Fruit fly (Drosophila melanogaster): ENCODE data around the gene CG17294.

Gene CG17294

DNA sequence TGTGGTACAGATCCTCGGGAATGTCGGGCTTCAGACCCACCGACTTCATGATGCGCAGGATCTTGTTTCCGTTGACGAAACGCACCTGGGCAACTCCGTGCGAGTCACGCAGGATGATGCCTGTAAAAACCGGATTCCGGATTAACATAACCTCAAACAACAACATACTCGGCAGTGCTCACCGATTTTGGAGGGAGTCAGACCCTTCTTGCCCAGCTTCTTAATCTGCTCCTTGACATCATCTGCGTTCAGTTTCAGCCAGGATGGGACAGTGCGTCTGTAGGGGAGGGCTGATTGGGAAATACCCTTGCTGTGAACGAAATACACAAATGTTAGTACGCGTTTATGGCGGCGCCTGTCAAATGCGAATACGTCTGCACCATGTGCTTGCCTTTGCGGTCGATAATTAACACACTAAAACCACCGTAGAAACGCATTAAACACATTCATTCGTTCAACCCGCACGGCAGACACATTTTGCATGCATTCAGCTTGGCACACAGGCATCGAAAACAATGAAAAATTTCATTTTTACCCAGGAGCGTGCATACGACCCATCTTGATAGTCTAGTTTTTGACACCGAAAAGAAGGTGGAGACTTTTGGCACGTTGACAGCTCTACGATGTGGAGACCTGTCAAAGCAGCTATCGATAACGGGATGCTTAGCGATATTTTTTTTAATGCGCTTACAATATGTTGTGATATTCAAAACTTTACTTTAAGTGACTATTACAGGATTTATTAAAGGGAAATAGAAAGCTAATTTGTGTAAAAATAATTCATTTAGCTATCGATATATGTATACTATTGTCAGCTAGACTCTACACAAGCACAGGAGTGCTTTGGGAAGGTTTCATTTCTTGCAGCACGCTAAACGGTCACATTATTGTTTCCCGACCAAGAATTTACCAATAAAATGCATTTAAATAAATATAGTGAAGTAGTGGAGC lies 12.6 kb upstream of the CG17294 start, which contains the start of the genes RpS13 and CSN8 (continued):
- TF ChIP-seq bigmax (GFP tag; optimal IDR thresholded peaks at IDR 0.05) (peak; percentile 95), CG2199 (GFP tag; IDR thresholded peaks at IDR 0.05) (no peak), CG7963 (GFP tag; IDR thresholded peaks at IDR 0.05; ENCODE audit: partially characterized antibody) (peak; percentile 85), CG1647 (GFP tag; optimal IDR thresholded peaks at IDR 0.05) (no peak), luna (GFP tag; optimal IDR thresholded peaks at IDR 0.05) (no peak), Dip3 (GFP tag; optimal IDR thresholded peaks at IDR 0.05) (peak; percentile 7), Sry-δ (GFP tag; optimal IDR thresholded peaks at IDR 0.05) (peak; percentile 88), cg (GFP tag; optimal IDR thresholded peaks at IDR 0.05) (peak; percentile 16), CG6813 (GFP tag; optimal IDR thresholded peaks at IDR 0.05) (no peak), scrt (GFP tag; optimal IDR thresholded peaks at IDR 0.05) (peak; percentile 10), CG1603 (tag; optimal IDR thresholded peaks at IDR 0.05) (peak; percentile 62), bbx (GFP tag; IDR thresholded peaks at IDR 0.05; ENCODE audit: partially characterized antibody) (peak; percentile 91), CG17829 (tag; optimal IDR thresholded peaks at IDR 0.05) (peak; percentile 60), lilli (GFP tag; optimal IDR thresholded peaks at IDR 0.05) (no peak), CG18599 (GFP tag; optimal IDR thresholded peaks at IDR 0.05) (peak; percentile 20), Sry-β (GFP tag; optimal IDR thresholded peaks at IDR 0.05) (no peak), CG8359 (GFP tag; optimal IDR thresholded peaks at IDR 0.05; ENCODE audit: borderline replicate concordance) (peak; percentile 27), CG17568 (GFP tag; optimal IDR thresholded peaks at IDR 0.05) (peak; percentile 33), bsh (GFP tag; optimal IDR thresholded peaks at IDR 0.05) (peak in 1 of 2 experiments; percentile 7), CG17186 (GFP tag; optimal IDR thresholded peaks at IDR 0.05) (peak; percentile 65), twi (tag; optimal IDR thresholded peaks at IDR 0.05) (peak; percentile 35), zfh1 (GFP tag; IDR thresholded peaks at IDR 0.05) (no peak), dm (GFP tag; optimal IDR thresholded peaks at IDR 0.05) (peak; percentile 92), CG8478 (optimal IDR thresholded peaks at IDR 0.05) (no peak), gce (GFP tag; IDR thresholded peaks at IDR 0.05) (no peak), HLHmδ (GFP tag; optimal IDR thresholded peaks at IDR 0.05) (no peak), gcm (GFP tag; optimal IDR thresholded peaks at IDR 0.05) (peak; percentile 3), yki (optimal IDR thresholded peaks at IDR 0.05) (no peak), CG15601 (tag; optimal IDR thresholded peaks at IDR 0.05) (peak; percentile 31), hkb (optimal IDR thresholded peaks at IDR 0.05) (no peak), hkb (GFP tag; IDR thresholded peaks at IDR 0.05) (0 out of 2 replicates have a peak, but pooled peaks have one; percentile 12), pho (GFP tag; optimal IDR thresholded peaks at IDR 0.05) (peak; percentile 29), HLH4C (GFP tag; IDR thresholded peaks at IDR 0.05; ENCODE audit: partially characterized antibody) (peak; percentile 92), row (GFP tag; IDR thresholded peaks at IDR 0.05) (peak; percentile 49), NC2β (GFP tag; optimal IDR thresholded peaks at IDR 0.05) (peak; percentile 43), chm (GFP tag; IDR thresholded peaks at IDR 0.05) (0 out of 2 replicates have a peak, but pooled peaks have one; percentile 4), CG17802 (tag; optimal IDR thresholded peaks at IDR 0.05) (no peak), CG13296 (GFP tag; optimal IDR thresholded peaks at IDR 0.05) (peak; percentile 38), Chrac-16 (GFP tag; optimal IDR thresholded peaks at IDR 0.05) (no peak), fd102C (GFP tag; optimal IDR thresholded peaks at IDR 0.05) (no peak), CTCF (GFP tag; optimal IDR thresholded peaks at IDR 0.05) (peak; percentile 7), CG13424 (tag; optimal IDR thresholded peaks at IDR 0.05) (peak; percentile 5), Atf-2 (GFP tag; optimal IDR thresholded peaks at IDR 0.05) (no peak), zen (tag; optimal IDR thresholded peaks at IDR 0.05) (peak; percentile 36), abd-A (tag; optimal IDR thresholded peaks at IDR 0.05) (peak; percentile 35), B-H2 (GFP tag; optimal IDR thresholded peaks at IDR 0.05) (peak; percentile 14), tna (GFP tag; IDR thresholded peaks at IDR 0.05; ENCODE audit: partially characterized antibody) (peak; percentile 78), CG1529 (GFP tag; optimal IDR thresholded peaks at IDR 0.05) (no peak), HmgD (GFP tag; optimal IDR thresholded peaks at IDR 0.05) (no peak)
